Worm (Caenorhabditis elegans) whole organism, L1 larva: ENCODE measurements around the gene ZK1128.1.

Source experiments
- Y116A8C.19 ChIP-seq: sonication (generic microtip); optimal IDR thresholded peaks from 2 replicates; lab custom pipeline; 2016; ENCODE audit warnings: missing compliant biosample characterization, missing genetic modification characterization, borderline replicate concordance
- aly-2 ChIP-seq: fragments of 150-350 bp; optimal IDR thresholded peaks from 2 replicates; lab custom pipeline; 2014; ENCODE audit warnings: missing biosample characterization, missing genetic modification characterization
- blmp-1 ChIP-seq: fragments of 150-350 bp; optimal IDR thresholded peaks from 2 replicates; lab custom pipeline; 2014; ENCODE audit warnings: missing biosample characterization, missing genetic modification characterization
- ceh-82 ChIP-seq, 3 experiments: fragments of 150-350 bp in 1 of 3; sonication (generic microtip) in 2 of 3; optimal IDR thresholded peaks; 2 replicates each; lab custom pipeline; 2014 to 2017; ENCODE audit warnings: missing biosample characterization in 3 of 3, missing genetic modification characterization in 3 of 3
- ceh-90 ChIP-seq: sonication (generic microtip); optimal IDR thresholded peaks from 2 replicates; lab custom pipeline; 2016; ENCODE audit warnings: missing genetic modification characterization, missing compliant biosample characterization
- dpl-1 ChIP-seq, 3 experiments: fragments of 150-350 bp in 2 of 3; sonication (generic microtip) in 1 of 3; optimal IDR thresholded peaks; 2 replicates each; lab custom pipeline; 2014 to 2017; ENCODE audit warnings: missing biosample characterization in 3 of 3, missing genetic modification characterization in 3 of 3, missing genetic modification reagents in 3 of 3
- dsc-1 ChIP-seq: sonication (generic microtip); optimal IDR thresholded peaks from 2 replicates; lab custom pipeline; 2016; ENCODE audit warnings: mild to moderate bottlenecking, missing genetic modification characterization, missing compliant biosample characterization
- efl-1 ChIP-seq, 4 experiments: fragments of 150-350 bp; optimal IDR thresholded peaks in 3 of 4; peaks in 1 of 4; 1 replicate in 1 of 4; 2 replicates in 3 of 4; lab custom pipeline; 2014; ENCODE audit warnings: missing biosample characterization in 2 of 4, missing genetic modification characterization in 2 of 4, missing genetic modification reagents in 2 of 4
- efl-3 ChIP-seq: fragments of 200-800 bp; sonication (Bioruptor generic); optimal IDR thresholded peaks from 2 replicates; lab custom pipeline; 2018; ENCODE audit warnings: mild to moderate bottlenecking, missing genetic modification characterization, missing compliant biosample characterization
- egl-13 ChIP-seq: sonication (generic microtip); optimal IDR thresholded peaks from 2 replicates; lab custom pipeline; 2016; ENCODE audit warnings: missing genotype, missing genetic modification reagents, missing genetic modification characterization, missing compliant biosample characterization
- ets-5 ChIP-seq: fragments of 200-800 bp; sonication (Bioruptor generic); IDR thresholded peaks from 2 replicates; pipeline ENCODE4 v1.3.6; 2022; ENCODE audit warnings: missing genetic modification characterization, missing compliant biosample characterization
- fkh-10 ChIP-seq: sonication (generic microtip); optimal IDR thresholded peaks from 2 replicates; lab custom pipeline; 2017; ENCODE audit warnings: missing biosample characterization, missing genetic modification reagents, missing genetic modification characterization
- fkh-8 ChIP-seq: sonication (generic microtip); optimal IDR thresholded peaks from 2 replicates; lab custom pipeline; 2016; ENCODE audit warnings: mild to moderate bottlenecking, missing genetic modification characterization, missing compliant biosample characterization
- fos-1 ChIP-seq: fragments of 150-350 bp; optimal IDR thresholded peaks from 2 replicates; lab custom pipeline; 2014; ENCODE audit warnings: missing biosample characterization, missing genetic modification characterization
- grh-1 ChIP-seq: fragments of 200-800 bp; sonication (Bioruptor generic); IDR thresholded peaks from 2 replicates; pipeline ENCODE4 v1.3.6; 2022; ENCODE audit warnings: missing genetic modification reagents, missing genetic modification characterization, missing compliant biosample characterization
- hlh-17 ChIP-seq: fragments of 200-800 bp; sonication (Bioruptor generic); optimal IDR thresholded peaks from 2 replicates; lab custom pipeline; 2018; ENCODE audit warnings: missing genetic modification characterization, mild to moderate bottlenecking, missing compliant biosample characterization, moderate library complexity, borderline replicate concordance
- hpl-2 ChIP-seq: fragments of 150-350 bp; optimal IDR thresholded peaks from 2 replicates; lab custom pipeline; 2014; ENCODE audit warnings: missing biosample characterization, missing genetic modification reagents, missing genetic modification characterization
- isw-1 ChIP-seq: fragments of 200-800 bp; sonication (Bioruptor generic); IDR thresholded peaks from 2 replicates; pipeline ENCODE4 v1.3.6; 2022; ENCODE audit warnings: missing genetic modification characterization, missing compliant biosample characterization
- jun-1 ChIP-seq: fragments of 150-350 bp; optimal IDR thresholded peaks from 2 replicates; lab custom pipeline; 2014; ENCODE audit warnings: missing biosample characterization, missing genetic modification reagents, missing genetic modification characterization
- lin-15B ChIP-seq: fragments of 150-350 bp; sonication (generic microtip); optimal IDR thresholded peaks from 3 replicates; lab custom pipeline; 2014; ENCODE audit warnings: missing biosample characterization, missing genetic modification characterization
- lin-35 ChIP-seq, 2 experiments: fragments of 150-350 bp; optimal IDR thresholded peaks; 2 replicates each; lab custom pipeline; 2014; ENCODE audit warnings: missing biosample characterization in 2 of 2, missing genetic modification characterization in 2 of 2, missing genetic modification reagents in 2 of 2
- mab-9 ChIP-seq: fragments of 200-800 bp; sonication (Bioruptor generic); IDR thresholded peaks from 2 replicates; pipeline ENCODE4 v1.3.6; 2022; ENCODE audit warnings: missing genetic modification reagents, missing genetic modification characterization, missing compliant biosample characterization
- mdl-1 ChIP-seq, 2 experiments: fragments of 150-350 bp; optimal IDR thresholded peaks; 2 replicates each; lab custom pipeline; 2014 to 2017; ENCODE audit warnings: missing biosample characterization in 2 of 2, missing genetic modification characterization in 2 of 2, inconsistent platforms in 1 of 2
- mep-1 ChIP-seq: fragments of 150-350 bp; optimal IDR thresholded peaks from 2 replicates; lab custom pipeline; 2014; ENCODE audit warnings: missing biosample characterization, missing genetic modification characterization
- nhr-19 ChIP-seq: fragments of 200-800 bp; sonication (Bioruptor generic); conservative IDR thresholded peaks from 2 replicates; pipeline ENCODE4 v1.3.6; 2022; ENCODE audit warnings: missing genetic modification characterization, missing compliant biosample characterization
- nhr-47 ChIP-seq: sonication (generic microtip); optimal IDR thresholded peaks from 2 replicates; lab custom pipeline; 2016; ENCODE audit warnings: mild to moderate bottlenecking, missing genetic modification characterization, moderate library complexity, missing compliant biosample characterization
- nhr-71 ChIP-seq: sonication (generic microtip); optimal IDR thresholded peaks from 2 replicates; lab custom pipeline; 2016; ENCODE audit warnings: mild to moderate bottlenecking, missing genetic modification characterization, moderate library complexity, missing compliant biosample characterization
- nhr-77 ChIP-seq: fragments of 150-350 bp; optimal IDR thresholded peaks from 2 replicates; lab custom pipeline; 2014; ENCODE audit warnings: missing biosample characterization, missing genetic modification characterization
- nhr-85 ChIP-seq: sonication (generic microtip); peaks from one replicate; lab custom pipeline; 2016; ENCODE audit warnings: missing genetic modification characterization, inconsistent platforms, missing compliant biosample characterization
- nhr-90 ChIP-seq: sonication (generic microtip); optimal IDR thresholded peaks from 2 replicates; lab custom pipeline; 2016; ENCODE audit warnings: mild to moderate bottlenecking, missing genetic modification characterization, missing compliant biosample characterization; ENCODE audit not compliant: poor library complexity
- pqm-1 ChIP-seq: sonication (generic microtip); optimal IDR thresholded peaks from 3 replicates; lab custom pipeline; 2017; ENCODE audit warnings: missing biosample characterization, missing genetic modification characterization
- rnt-1 ChIP-seq: sonication (generic microtip); optimal IDR thresholded peaks from 2 replicates; lab custom pipeline; 2016; ENCODE audit warnings: mild to moderate bottlenecking, missing genetic modification characterization, moderate library complexity, missing compliant biosample characterization
- snu-23 ChIP-seq: sonication (generic microtip); optimal IDR thresholded peaks from 2 replicates; lab custom pipeline; 2016; ENCODE audit warnings: missing genetic modification characterization, missing compliant biosample characterization
- sptf-1 ChIP-seq: fragments of 150-350 bp; optimal IDR thresholded peaks from 2 replicates; lab custom pipeline; 2014; ENCODE audit warnings: missing biosample characterization, missing genetic modification characterization
- tbx-2 ChIP-seq: sonication (generic microtip); optimal IDR thresholded peaks from 2 replicates; lab custom pipeline; 2016; ENCODE audit warnings: missing genetic modification characterization, missing compliant biosample characterization
- tlp-1 ChIP-seq: fragments of 150-350 bp; optimal IDR thresholded peaks from 2 replicates; lab custom pipeline; 2014; ENCODE audit warnings: missing biosample characterization, missing genetic modification characterization
- unc-30 ChIP-seq: sonication (generic microtip); optimal IDR thresholded peaks from 2 replicates; lab custom pipeline; 2017; ENCODE audit warnings: missing biosample characterization, missing genetic modification characterization
- unc-62 ChIP-seq: fragments of 150-350 bp; optimal IDR thresholded peaks from 2 replicates; lab custom pipeline; 2014; ENCODE audit warnings: missing biosample characterization, missing genetic modification reagents, missing genetic modification characterization
- unc-98 ChIP-seq: fragments of 200-800 bp; sonication (Bioruptor generic); IDR thresholded peaks from 2 replicates; pipeline ENCODE4 v1.3.6; 2022; ENCODE audit warnings: missing genetic modification characterization, missing compliant biosample characterization
- vab-15 ChIP-seq: sonication (generic microtip); optimal IDR thresholded peaks from 2 replicates; lab custom pipeline; 2017; ENCODE audit warnings: missing genotype, mild to moderate bottlenecking, missing genetic modification characterization, missing compliant biosample characterization
- zip-4 ChIP-seq: fragments of 200-800 bp; sonication (Bioruptor generic); optimal IDR thresholded peaks from 2 replicates; lab custom pipeline; 2018; ENCODE audit warnings: mild to moderate bottlenecking, missing genetic modification characterization, moderate library complexity, missing compliant biosample characterization
- ztf-11 ChIP-seq, 2 experiments: sonication (generic microtip); optimal IDR thresholded peaks; 2 replicates each; lab custom pipeline; 2016 to 2017; ENCODE audit warnings: missing genetic modification characterization in 2 of 2, missing biosample characterization in 1 of 2, missing compliant biosample characterization in 1 of 2
- ztf-4 ChIP-seq: fragments of 150-350 bp; optimal IDR thresholded peaks from 2 replicates; lab custom pipeline; 2014; ENCODE audit warnings: missing biosample characterization, missing genetic modification characterization

Gene ZK1128.1

ce11 chrIII:10078784-10079183 lies 35.8 kb downstream of the ZK1128.1 start:
- TF ChIP-seq vab-15 (tag; lab: Kevin White, UChicago): no peak
- TF ChIP-seq fkh-10 (GFP tag; lab: Kevin White, UChicago): no peak
- TF ChIP-seq, all 84 proteins: peak for 0

- TF ChIP-seq snu-23 (GFP tag; lab: Kevin White, UChicago) (no peak), aly-2 (tag; lab: Kevin White, UChicago) (no peak), rnt-1 (no peak), nhr-71 (tag; lab: Kevin White, UChicago) (no peak), pqm-1 (tag; lab: Kevin White, UChicago) (no peak), mab-9 (GFP tag; lab: Robert Waterston, UW) (no peak), efl-3 (no peak), fkh-8 (tag; lab: Kevin White, UChicago) (no peak), fos-1 (tag; lab: Kevin White, UChicago) (no peak), ztf-4 (tag; lab: Kevin White, UChicago) (no peak), nhr-19 (GFP tag; lab: Robert Waterston, UW) (no peak), lin-35 (GFP tag; optimal IDR thresholded peaks at IDR 0.05; lab: Kevin White, UChicago) (no peak), isw-1 (GFP tag; lab: Robert Waterston, UW) (no peak), hpl-2 (GFP tag; lab: Kevin White, UChicago) (no peak), unc-62 (GFP tag; lab: Kevin White, UChicago) (no peak), tlp-1 (tag; lab: Kevin White, UChicago) (no peak), grh-1 (no peak), unc-30 (tag; lab: Kevin White, UChicago) (no peak), dsc-1 (tag; lab: Kevin White, UChicago) (no peak)
Measured at ce11 chrIII:10078151-10078550, 36.4 kb downstream of the ZK1128.1 start, which contains the start of gene T16G12.9. Gene T16G12.9, minus strand, starts transcription at chrIII:10078251.

ce11 chrIII:10076042-10076441 lies 38.5 kb downstream of the ZK1128.1 start:
- TF ChIP-seq blmp-1 (no peak), sptf-1 (tag; lab: Kevin White, UChicago) (no peak), ets-5 (GFP tag; lab: Robert Waterston, UW) (no peak), dsc-1 (tag; lab: Kevin White, UChicago) (no peak), Y116A8C.19 (tag; lab: Kevin White, UChicago) (no peak), efl-1 (optimal IDR thresholded peaks at IDR 0.05; lab: Kevin White, UChicago) (no peak), efl-1 (GFP tag; optimal IDR thresholded peaks at IDR 0.05 in 1 of 2; lab: Kevin White, UChicago) (peak in 1 of 2 experiments; percentile 4), dpl-1 (GFP tag; optimal IDR thresholded peaks at IDR 0.05; lab: Kevin White, UChicago) (peak in 1 of 3 experiments; percentile 8), rnt-1 (no peak)

ce11 chrIII:10069278-10069677 lies 45.3 kb downstream of the ZK1128.1 start, which contains the start of gene T16G12.6:
Gene T16G12.6, plus strand, starts transcription at chrIII:10069578.
- TF ChIP-seq zip-4 (GFP tag; lab: Kevin White, UChicago): no peak
- TF ChIP-seq nhr-47 (tag; lab: Kevin White, UChicago): no peak
- no peak for TF ChIP-seq fos-1 (tag; lab: Kevin White, UChicago)
- TF ChIP-seq hlh-17 (GFP tag; lab: Kevin White, UChicago): no peak
- no peak for TF ChIP-seq nhr-19 (GFP tag; lab: Robert Waterston, UW)
- no peak for TF ChIP-seq mab-9 (GFP tag; lab: Robert Waterston, UW)
- no peak for TF ChIP-seq nhr-71 (tag; lab: Kevin White, UChicago)
- no peak for TF ChIP-seq nhr-85 (tag; lab: Kevin White, UChicago)
- no peak for TF ChIP-seq unc-98 (GFP tag; lab: Robert Waterston, UW)
- TF ChIP-seq lin-35 (GFP tag; optimal IDR thresholded peaks at IDR 0.05; lab: Kevin White, UChicago): no peak
- no peak for TF ChIP-seq mdl-1 (tag; optimal IDR thresholded peaks at IDR 0.05; lab: Kevin White, UChicago)

ce11 chrIII:10064140-10064539 lies 50.4 kb downstream of the ZK1128.1 start, which contains the start of gene ekl-6:
Gene ekl-6, plus strand, starts transcription at chrIII:10064404.
- no peak for TF ChIP-seq jun-1
- TF ChIP-seq dsc-1 (tag; lab: Kevin White, UChicago): peak; percentile 79
- TF ChIP-seq nhr-47 (tag; lab: Kevin White, UChicago): peak; percentile 80
- peak; percentile 21 for TF ChIP-seq nhr-77 (tag; lab: Kevin White, UChicago)
- peak; percentile 22 to 56 (median 55) for TF ChIP-seq dpl-1 (GFP tag; optimal IDR thresholded peaks at IDR 0.05; lab: Kevin White, UChicago)
- TF ChIP-seq ceh-90 (tag; lab: Kevin White, UChicago): peak; percentile 90
- peak; percentile 73 for TF ChIP-seq egl-13
- TF ChIP-seq rnt-1: peak; percentile 97
- TF ChIP-seq fkh-8 (tag; lab: Kevin White, UChicago): peak; percentile 40
- peak in 1 of 2 experiments; percentile 89 for TF ChIP-seq ztf-11 (tag; optimal IDR thresholded peaks at IDR 0.05; lab: Kevin White, UChicago)
- peak in 2 of 3 experiments; percentile 26 to 39 for TF ChIP-seq ceh-82 (tag; optimal IDR thresholded peaks at IDR 0.05; lab: Kevin White, UChicago)
- peak; percentile 80 for TF ChIP-seq tbx-2
- no peak for TF ChIP-seq lin-15B (tag; lab: Kevin White, UChicago)
- peak; percentile 47 for TF ChIP-seq mep-1 (tag; lab: Kevin White, UChicago)
- TF ChIP-seq unc-98 (GFP tag; lab: Robert Waterston, UW): peak; percentile 54; the same call in 1 of the 2 replicates
- TF ChIP-seq snu-23 (GFP tag; lab: Kevin White, UChicago): no peak
- peak; percentile 87 for TF ChIP-seq nhr-90 (tag; lab: Kevin White, UChicago)
